Fruit fly (Drosophila melanogaster): ENCODE results near the gene smp-30.

dm6 chr3R:14749077-14749798 is 1.8 kb downstream of the smp-30 start:
- peak; percentile 58 for TF ChIP-seq rgr (GFP tag; optimal IDR thresholded peaks at IDR 0.05)
- TF ChIP-seq Myc (optimal IDR thresholded peaks at IDR 0.05) = no peak
- peak; percentile 56 for TF ChIP-seq CG9705 (GFP tag; optimal IDR thresholded peaks at IDR 0.05)
- peak; percentile 72 for TF ChIP-seq h (GFP tag; optimal IDR thresholded peaks at IDR 0.05)
- no peak for TF ChIP-seq dmrt93B (GFP tag; optimal IDR thresholded peaks at IDR 0.05)
- peak; percentile 26 for TF ChIP-seq sv (GFP tag; optimal IDR thresholded peaks at IDR 0.05)
- no peak for TF ChIP-seq GATAd (GFP tag; optimal IDR thresholded peaks at IDR 0.05)
- TF ChIP-seq CrebA (GFP tag; optimal IDR thresholded peaks at IDR 0.05; ENCODE audit: borderline replicate concordance) = peak; percentile 43
- TF ChIP-seq Dfd (GFP tag; optimal IDR thresholded peaks at IDR 0.05) = no peak
- peak; percentile 59 for TF ChIP-seq fru (GFP tag; optimal IDR thresholded peaks at IDR 0.05)
- TF ChIP-seq lola (GFP tag; optimal IDR thresholded peaks at IDR 0.05) = no peak
- TF ChIP-seq foxo (GFP tag; optimal IDR thresholded peaks at IDR 0.05) = peak in 1 of 2 experiments; percentile 42
- peak; percentile 69 for TF ChIP-seq Sp1 (GFP tag; optimal IDR thresholded peaks at IDR 0.05)

Measured in whole organism, wandering third instar larva.